Worm (Caenorhabditis elegans) whole organism, L2 larva: ENCODE measurements around the gene gtf-2E1.

Experiments used
- crh-2 ChIP-seq: sonication (generic microtip); optimal IDR thresholded peaks from 2 replicates; lab custom pipeline; 2017; ENCODE audit warnings: missing biosample characterization, missing genetic modification characterization
- lin-13 ChIP-seq: fragments of 150-350 bp; optimal IDR thresholded peaks from 2 replicates; lab custom pipeline; 2014; ENCODE audit warnings: missing biosample characterization, missing genetic modification reagents, missing genetic modification characterization
- lin-39 ChIP-seq: fragments of 150-350 bp; optimal IDR thresholded peaks from 2 replicates; lab custom pipeline; 2014; ENCODE audit warnings: missing biosample characterization, missing genetic modification reagents, missing genetic modification characterization
- lsy-2 ChIP-seq, 2 experiments: fragments of 150-350 bp in 1 of 2; sonication (generic microtip) in 1 of 2; optimal IDR thresholded peaks; 2 replicates each; lab custom pipeline; 2014 to 2017; ENCODE audit warnings: missing biosample characterization in 2 of 2, missing genetic modification characterization in 2 of 2
- nhr-77 ChIP-seq: fragments of 150-350 bp; optimal IDR thresholded peaks from 2 replicates; lab custom pipeline; 2014; ENCODE audit warnings: missing biosample characterization, missing genetic modification characterization

DNA sequence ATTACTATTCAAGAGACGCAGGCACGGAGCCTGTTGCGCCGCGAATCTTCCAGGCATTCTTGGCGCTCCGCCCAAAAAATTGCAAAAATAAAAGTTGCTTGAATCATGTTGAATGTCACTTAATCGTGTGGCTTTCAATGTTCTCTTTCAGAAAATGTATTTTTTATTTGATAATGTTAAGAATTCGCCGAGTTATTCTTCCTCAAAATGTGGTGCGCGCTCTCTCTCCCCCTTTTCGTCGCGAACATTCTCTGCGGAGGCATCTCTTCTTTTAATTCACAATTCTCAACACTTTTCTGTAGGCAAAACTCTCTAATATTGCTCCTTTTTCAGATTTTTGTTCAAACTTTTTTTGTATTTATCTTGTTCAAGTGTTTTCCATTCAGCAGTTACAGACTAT, 23.3 kb downstream of the gtf-2E1 start:
- peak; percentile 95 for TF ChIP-seq lin-13 (GFP tag; lab: Kevin White, UChicago)
- TF ChIP-seq nhr-77 = peak; percentile 71
- peak; percentile 43 for TF ChIP-seq lin-39
- TF ChIP-seq crh-2 = peak; percentile 95
- peak; percentile 92 to 95 for TF ChIP-seq lsy-2 (tag; optimal IDR thresholded peaks at IDR 0.05; lab: Kevin White, UChicago)
